Fruit fly (Drosophila melanogaster) whole organism, wandering third instar larva: ENCODE results near the gene Sec5.

Experiments used
- Abd-B ChIP-seq: fragments of >200 bp; optimal IDR thresholded peaks from 2 replicates; lab custom pipeline; 2017; ENCODE audit warnings: missing biosample characterization, missing genetic modification characterization
- CG32264 ChIP-seq: fragments of 200-800 bp; sonication (Bioruptor generic); optimal IDR thresholded peaks from 2 replicates; lab custom pipeline; 2016; ENCODE audit warnings: missing biosample characterization, missing genetic modification characterization
- CG9705 ChIP-seq: fragments of 200-800 bp; sonication (Bioruptor generic); optimal IDR thresholded peaks from 2 replicates; lab custom pipeline; 2018; ENCODE audit warnings: missing biosample characterization, mild to moderate bottlenecking, missing genetic modification characterization
- CrebA ChIP-seq: fragments of 200-800 bp; sonication (Bioruptor generic); optimal IDR thresholded peaks from 2 replicates; lab custom pipeline; 2016; ENCODE audit warnings: missing biosample characterization, mild to moderate bottlenecking, missing genetic modification characterization, borderline replicate concordance
- Dfd ChIP-seq: fragments of >200 bp; optimal IDR thresholded peaks from 2 replicates; lab custom pipeline; 2017; ENCODE audit warnings: missing biosample characterization, missing genetic modification characterization
- Dif ChIP-seq: fragments of 200-275, 200-300 bp; sonication (Bioruptor generic); optimal IDR thresholded peaks from 2 replicates; lab custom pipeline; 2018; ENCODE audit warnings: missing biosample characterization, missing genetic modification characterization; ENCODE audit not compliant: partially characterized antibody
- GATAd ChIP-seq: sonication (Bioruptor generic); optimal IDR thresholded peaks from 2 replicates; lab custom pipeline; 2016; ENCODE audit warnings: missing biosample characterization, missing genetic modification characterization
- HLH106 ChIP-seq: fragments of 200-800 bp; optimal IDR thresholded peaks from 3 replicates; lab custom pipeline; 2019; ENCODE audit warnings: missing biosample characterization, mild to moderate bottlenecking, missing genetic modification characterization, moderate library complexity
- Hnf4 ChIP-seq: fragments of 200-800 bp; sonication (Bioruptor generic); optimal IDR thresholded peaks from 2 replicates; lab custom pipeline; 2016; ENCODE audit warnings: missing biosample characterization, mild to moderate bottlenecking, missing genetic modification characterization
- Hr78 ChIP-seq: fragments of >200 bp; optimal IDR thresholded peaks from 2 replicates; lab custom pipeline; 2017; ENCODE audit warnings: missing biosample characterization, missing genetic modification characterization
- Hr83 ChIP-seq: fragments of 200-300 bp; sonication (Bioruptor generic); optimal IDR thresholded peaks from 2 replicates; lab custom pipeline; 2016; ENCODE audit warnings: missing biosample characterization, mild to moderate bottlenecking, missing genetic modification characterization, moderate library complexity; ENCODE audit not compliant: poor library complexity, severe bottlenecking
- Jra ChIP-seq: sonication (Bioruptor generic); optimal IDR thresholded peaks from 2 replicates; lab custom pipeline; 2016; ENCODE audit warnings: missing biosample characterization, missing genetic modification characterization
- Mio ChIP-seq: sonication (Bioruptor generic); optimal IDR thresholded peaks from 2 replicates; lab custom pipeline; 2016; ENCODE audit warnings: missing biosample characterization, missing genetic modification characterization
- Myc ChIP-seq: fragments of >200 bp; optimal IDR thresholded peaks from 2 replicates; lab custom pipeline; 2017
- N ChIP-seq: fragments of >200 bp; optimal IDR thresholded peaks from 2 replicates; lab custom pipeline; 2018; ENCODE audit warnings: missing biosample characterization, missing external identifiers, missing genetic modification characterization
- OdsH ChIP-seq: fragments of 200-800 bp; sonication (Bioruptor generic); optimal IDR thresholded peaks from 2 replicates; lab custom pipeline; 2016; ENCODE audit warnings: missing biosample characterization, mild to moderate bottlenecking, missing genetic modification characterization
- Rel ChIP-seq, 2 experiments: fragments of 200-800 bp; sonication (Bioruptor generic) in 1 of 2; optimal IDR thresholded peaks; 2 replicates in 1 of 2; 3 replicates in 1 of 2; lab custom pipeline; 2016 to 2019; ENCODE audit warnings: mild to moderate bottlenecking in 2 of 2, missing biosample characterization in 2 of 2, missing genetic modification characterization in 2 of 2, moderate library complexity in 1 of 2
- Sp1 ChIP-seq: fragments of 200-800 bp; sonication (Bioruptor generic); optimal IDR thresholded peaks from 3 replicates; lab custom pipeline; 2019; ENCODE audit warnings: missing biosample characterization, mild to moderate bottlenecking, missing genetic modification characterization, moderate library complexity
- Vsx2 ChIP-seq: fragments of 200-300, 225-300 bp; sonication (Bioruptor generic); optimal IDR thresholded peaks from 2 replicates; lab custom pipeline; 2018; ENCODE audit warnings: missing biosample characterization, missing genetic modification characterization; ENCODE audit not compliant: partially characterized antibody
- br ChIP-seq: fragments of 200-800 bp; sonication (Bioruptor generic); optimal IDR thresholded peaks from 2 replicates; lab custom pipeline; 2016; ENCODE audit warnings: missing biosample characterization, missing genetic modification characterization
- brk ChIP-seq: fragments of 200-800 bp; sonication (Bioruptor generic); optimal IDR thresholded peaks from 2 replicates; lab custom pipeline; 2016; ENCODE audit warnings: missing biosample characterization, mild to moderate bottlenecking, missing genetic modification characterization
- dl ChIP-seq, 2 experiments: fragments of 175-275, 200-275 bp in 1 of 2; fragments of 200-275 bp in 1 of 2; sonication (Bioruptor generic); optimal IDR thresholded peaks; lab custom pipeline; 2018; ENCODE audit warnings: mild to moderate bottlenecking in 2 of 2, missing biosample characterization in 2 of 2, missing genetic modification characterization in 2 of 2, moderate library complexity in 2 of 2; ENCODE audit not compliant: partially characterized antibody in 2 of 2, insufficient read depth in 1 of 2
- dmrt93B ChIP-seq: fragments of 200-800 bp; sonication (Bioruptor generic); optimal IDR thresholded peaks from 2 replicates; lab custom pipeline; 2018; ENCODE audit warnings: missing biosample characterization, mild to moderate bottlenecking, missing genetic modification characterization
- dsf ChIP-seq: sonication (Bioruptor generic); optimal IDR thresholded peaks from 2 replicates; lab custom pipeline; 2016; ENCODE audit warnings: missing biosample characterization, missing genetic modification characterization, borderline replicate concordance
- ey ChIP-seq: fragments of 200-800 bp; sonication (Bioruptor generic); optimal IDR thresholded peaks from 2 replicates; lab custom pipeline; 2016; ENCODE audit warnings: missing biosample characterization, missing genetic modification characterization
- foxo ChIP-seq, 2 experiments: fragments of 200-800 bp; sonication (Bioruptor generic); optimal IDR thresholded peaks; 2 replicates in 1 of 2; 3 replicates in 1 of 2; lab custom pipeline; 2016 to 2017; ENCODE audit warnings: missing biosample characterization in 2 of 2, missing genetic modification characterization in 2 of 2
- fru ChIP-seq: fragments of 200-800 bp; sonication (Bioruptor generic); optimal IDR thresholded peaks from 3 replicates; lab custom pipeline; 2016; ENCODE audit warnings: missing biosample characterization, mild to moderate bottlenecking, missing genetic modification characterization
- h ChIP-seq: fragments of 200-800 bp; sonication (Bioruptor generic); optimal IDR thresholded peaks from 3 replicates; lab custom pipeline; 2016; ENCODE audit warnings: missing biosample characterization, mild to moderate bottlenecking, missing genetic modification characterization
- jim ChIP-seq: fragments of 175-275, 200-325 bp; sonication (Bioruptor generic); optimal IDR thresholded peaks from 2 replicates; lab custom pipeline; 2016; ENCODE audit warnings: missing biosample characterization, mild to moderate bottlenecking, missing genetic modification characterization
- lola ChIP-seq: fragments of >200 bp; optimal IDR thresholded peaks from 2 replicates; lab custom pipeline; 2017; ENCODE audit warnings: missing biosample characterization, missing genetic modification characterization
- pan ChIP-seq: fragments of >200 bp; optimal IDR thresholded peaks from 2 replicates; lab custom pipeline; 2017
- psq ChIP-seq: fragments of 200-800 bp; sonication (Bioruptor generic); optimal IDR thresholded peaks from 3 replicates; lab custom pipeline; 2017; ENCODE audit warnings: missing biosample characterization, mild to moderate bottlenecking, missing genetic modification characterization, moderate library complexity
- rgr ChIP-seq: fragments of 200-800 bp; sonication (Bioruptor generic); optimal IDR thresholded peaks from 3 replicates; lab custom pipeline; 2016; ENCODE audit warnings: missing biosample characterization, mild to moderate bottlenecking, missing genetic modification characterization
- sage ChIP-seq: fragments of 200-800 bp; sonication (Bioruptor generic); optimal IDR thresholded peaks from 2 replicates; lab custom pipeline; 2016; ENCODE audit warnings: missing biosample characterization, mild to moderate bottlenecking, missing genetic modification characterization
- sv ChIP-seq: fragments of 200-800 bp; sonication (Bioruptor generic); optimal IDR thresholded peaks from 3 replicates; lab custom pipeline; 2016; ENCODE audit warnings: missing biosample characterization, missing genetic modification characterization
- tai ChIP-seq: sonication (Bioruptor generic); optimal IDR thresholded peaks from 2 replicates; lab custom pipeline; 2016; ENCODE audit warnings: missing biosample characterization, missing genetic modification characterization
- usp ChIP-seq: fragments of >200 bp; optimal IDR thresholded peaks from 2 replicates; lab custom pipeline; 2017; ENCODE audit warnings: missing biosample characterization, missing genetic modification characterization
- woc ChIP-seq: sonication (Bioruptor generic); optimal IDR thresholded peaks from 2 replicates; lab custom pipeline; 2016; ENCODE audit warnings: missing biosample characterization, mild to moderate bottlenecking, missing genetic modification characterization

Gene Sec5

dm6 chr2L:3469869-3470268 lies 12.8 kb downstream of the Sec5 start, which contains the start of the genes Pif1 and CG31776:
Gene Pif1, minus strand, starts transcription at chr2L:3470004.
Gene CG31776, plus strand, starts transcription at chr2L:3470182.
- TF ChIP-seq jim (GFP tag; lab: Kevin White, UChicago): no peak
- TF ChIP-seq Rel (GFP tag; optimal IDR thresholded peaks at IDR 0.05; lab: Kevin White, UChicago): no peak
- TF ChIP-seq Rel (tag; optimal IDR thresholded peaks at IDR 0.05; lab: Kevin White, UChicago): no peak
- TF ChIP-seq dl (GFP tag; optimal IDR thresholded peaks at IDR 0.05; lab: Kevin White, UChicago; ENCODE audit: insufficient read depth in 1 of 2, partially characterized antibody in 2 of 2): no peak
- TF ChIP-seq fru (GFP tag; lab: Kevin White, UChicago): no peak
- TF ChIP-seq Hr83 (GFP tag; lab: Kevin White, UChicago): no peak
- TF ChIP-seq usp (GFP tag; lab: Kevin White, UChicago): no peak
- TF ChIP-seq dsf (GFP tag; lab: Kevin White, UChicago): no peak
- no peak for TF ChIP-seq CG32264 (GFP tag; lab: Kevin White, UChicago)
- no peak for TF ChIP-seq lola
- TF ChIP-seq GATAd (GFP tag; lab: Kevin White, UChicago): no peak
- no peak for TF ChIP-seq Hr78 (GFP tag; lab: Kevin White, UChicago)
- no peak for TF ChIP-seq pan (lab: Kevin White, UChicago)
- no peak for TF ChIP-seq psq
- TF ChIP-seq CrebA: no peak
- TF ChIP-seq Hnf4 (GFP tag; lab: Kevin White, UChicago): no peak
- no peak for TF ChIP-seq h (GFP tag; lab: Kevin White, UChicago)
- no peak for TF ChIP-seq Dif (GFP tag; lab: Kevin White, UChicago)
- TF ChIP-seq, all 38 proteins: peak for 0

dm6 chr2L:3472242-3472641 lies 15.1 kb downstream of the Sec5 start, which contains the start of gene Pgant4:
Gene Pgant4, plus strand, starts transcription at chr2L:3472603.
- TF ChIP-seq Vsx2 (GFP tag; lab: Kevin White, UChicago): no peak
- TF ChIP-seq usp (GFP tag; lab: Kevin White, UChicago): no peak
- TF ChIP-seq Hnf4 (GFP tag; lab: Kevin White, UChicago): no peak
- no peak for TF ChIP-seq tai (GFP tag; lab: Kevin White, UChicago)
- TF ChIP-seq Sp1 (GFP tag; lab: Kevin White, UChicago): no peak
- no peak for TF ChIP-seq Rel (GFP tag; optimal IDR thresholded peaks at IDR 0.05; lab: Kevin White, UChicago)
- TF ChIP-seq Rel (tag; optimal IDR thresholded peaks at IDR 0.05; lab: Kevin White, UChicago): no peak
- TF ChIP-seq GATAd (GFP tag; lab: Kevin White, UChicago): no peak
- TF ChIP-seq pan (lab: Kevin White, UChicago): no peak
- peak; percentile 22 for TF ChIP-seq CG9705
- no peak for TF ChIP-seq foxo (GFP tag; optimal IDR thresholded peaks at IDR 0.05; lab: Kevin White, UChicago)
- no peak for TF ChIP-seq dmrt93B (GFP tag; lab: Kevin White, UChicago)
- TF ChIP-seq brk (GFP tag; lab: Kevin White, UChicago): no peak
- TF ChIP-seq dsf (GFP tag; lab: Kevin White, UChicago): no peak
- peak; percentile 25 for TF ChIP-seq OdsH (GFP tag; lab: Kevin White, UChicago)
- peak; percentile 31 for TF ChIP-seq sv
- TF ChIP-seq woc (GFP tag; lab: Kevin White, UChicago): no peak
- peak; percentile 60 for TF ChIP-seq Myc
- no peak for TF ChIP-seq Mio (GFP tag; lab: Kevin White, UChicago)
- no peak for TF ChIP-seq psq
- TF ChIP-seq HLH106 (tag; lab: Kevin White, UChicago): peak; percentile 53
- TF ChIP-seq CG32264 (GFP tag; lab: Kevin White, UChicago): no peak
- TF ChIP-seq CrebA: no peak
- no peak for TF ChIP-seq fru (GFP tag; lab: Kevin White, UChicago)
- no peak for TF ChIP-seq Jra (GFP tag; lab: Kevin White, UChicago)
- peak; percentile 32 for TF ChIP-seq Hr83 (GFP tag; lab: Kevin White, UChicago)
- no peak for TF ChIP-seq ey (GFP tag; lab: Kevin White, UChicago)
- TF ChIP-seq Abd-B: no peak
- TF ChIP-seq Dfd: no peak
- TF ChIP-seq h (GFP tag; lab: Kevin White, UChicago): no peak
- no peak for TF ChIP-seq br (GFP tag; lab: Kevin White, UChicago)

dm6 chr2L:3475168-3475567 lies 18.1 kb downstream of the Sec5 start:
- TF ChIP-seq fru (GFP tag; lab: Kevin White, UChicago): peak; percentile 29
- peak; percentile 57 for TF ChIP-seq rgr (GFP tag; lab: Kevin White, UChicago)
- TF ChIP-seq pan (lab: Kevin White, UChicago): no peak
- no peak for TF ChIP-seq woc (GFP tag; lab: Kevin White, UChicago)
- no peak for TF ChIP-seq Dfd
- TF ChIP-seq Myc: no peak
- TF ChIP-seq tai (GFP tag; lab: Kevin White, UChicago): no peak
- no peak for TF ChIP-seq sv
- TF ChIP-seq brk (GFP tag; lab: Kevin White, UChicago): no peak
- TF ChIP-seq ey (GFP tag; lab: Kevin White, UChicago): peak; percentile 31
- TF ChIP-seq lola: no peak
- TF ChIP-seq CrebA: no peak
- no peak for TF ChIP-seq N (GFP tag; lab: Kevin White, UChicago)
- TF ChIP-seq Hnf4 (GFP tag; lab: Kevin White, UChicago): peak; percentile 87
- no peak for TF ChIP-seq sage (GFP tag; lab: Kevin White, UChicago)
- TF ChIP-seq Rel (GFP tag; optimal IDR thresholded peaks at IDR 0.05; lab: Kevin White, UChicago): no peak
- peak; percentile 14 for TF ChIP-seq Rel (tag; optimal IDR thresholded peaks at IDR 0.05; lab: Kevin White, UChicago)
- no peak for TF ChIP-seq Dif (GFP tag; lab: Kevin White, UChicago)
- no peak for TF ChIP-seq br (GFP tag; lab: Kevin White, UChicago)
- peak; percentile 57 for TF ChIP-seq h (GFP tag; lab: Kevin White, UChicago)
- TF ChIP-seq OdsH (GFP tag; lab: Kevin White, UChicago): peak; percentile 40
- no peak for TF ChIP-seq usp (GFP tag; lab: Kevin White, UChicago)
- no peak for TF ChIP-seq GATAd (GFP tag; lab: Kevin White, UChicago)
- no peak for TF ChIP-seq dmrt93B (GFP tag; lab: Kevin White, UChicago)
- TF ChIP-seq foxo (GFP tag; optimal IDR thresholded peaks at IDR 0.05; lab: Kevin White, UChicago): peak in 1 of 2 experiments; percentile 28
- TF ChIP-seq dl (GFP tag; optimal IDR thresholded peaks at IDR 0.05; lab: Kevin White, UChicago; ENCODE audit: insufficient read depth in 1 of 2, partially characterized antibody in 2 of 2): no peak
- no peak for TF ChIP-seq dsf (GFP tag; lab: Kevin White, UChicago)
- no peak for TF ChIP-seq Hr83 (GFP tag; lab: Kevin White, UChicago)
- no peak for TF ChIP-seq CG32264 (GFP tag; lab: Kevin White, UChicago)
- peak; percentile 38 for TF ChIP-seq psq
- TF ChIP-seq Vsx2 (GFP tag; lab: Kevin White, UChicago): no peak
- peak; percentile 41 for TF ChIP-seq Sp1 (GFP tag; lab: Kevin White, UChicago)
